Fruit fly (Drosophila melanogaster) whole organism, embryonic: ENCODE results near the gene CG33947.

Source experiments
- Aef1 ChIP-seq: fragments of 200-800 bp; sonication (Bioruptor generic); IDR thresholded peaks from 3 replicates; pipeline ENCODE4 v1.3.6; 2022; ENCODE audit warnings: missing biosample characterization, missing genetic modification characterization
- CG10321 ChIP-seq: fragments of 200-800 bp; sonication (Bioruptor generic); IDR thresholded peaks from 2 replicates; pipeline ENCODE4 v1.3.6; 2022; ENCODE audit warnings: missing biosample characterization, missing genetic modification characterization
- CG13624 ChIP-seq: fragments of 200-800 bp; sonication (Bioruptor generic); optimal IDR thresholded peaks from 2 replicates; lab custom pipeline; 2016; ENCODE audit warnings: missing biosample characterization, missing genetic modification characterization
- CG14667 ChIP-seq: fragments of 200-800 bp; sonication (Bioruptor generic); IDR thresholded peaks from 2 replicates; pipeline ENCODE4 v1.3.6; 2022; ENCODE audit warnings: missing biosample characterization, missing genetic modification characterization
- CG14710 ChIP-seq: fragments of 200-800 bp; sonication (Bioruptor generic); optimal IDR thresholded peaks from 3 replicates; lab custom pipeline; 2019; ENCODE audit warnings: missing biosample characterization, mild to moderate bottlenecking, missing genetic modification characterization, moderate library complexity
- CG15269 ChIP-seq: fragments of 200-800 bp; sonication (Bioruptor generic); optimal IDR thresholded peaks from 2 replicates; lab custom pipeline; 2018; ENCODE audit warnings: missing biosample characterization, mild to moderate bottlenecking, missing genetic modification characterization, moderate library complexity
- CG18011 ChIP-seq: fragments of 200-800 bp; sonication (Bioruptor generic); optimal IDR thresholded peaks from 2 replicates; lab custom pipeline; 2017; ENCODE audit warnings: missing biosample characterization, missing genetic modification characterization, mild to moderate bottlenecking, moderate library complexity, missing genotype
- CG18476 ChIP-seq: fragments of 200-800 bp; sonication (Bioruptor generic); optimal IDR thresholded peaks from 2 replicates; lab custom pipeline; 2016; ENCODE audit warnings: missing biosample characterization, mild to moderate bottlenecking, missing genetic modification characterization
- CG31224 ChIP-seq: fragments of 200-800 bp; sonication (Bioruptor generic); IDR thresholded peaks from 2 replicates; pipeline ENCODE4 v1.3.6; 2022; ENCODE audit warnings: missing biosample characterization, missing genetic modification characterization
- CG34422 ChIP-seq: fragments of 200-800 bp; sonication (Bioruptor generic); IDR thresholded peaks from 3 replicates; pipeline ENCODE4 v1.3.6; 2022; ENCODE audit warnings: missing biosample characterization, missing genetic modification characterization
- CG4282 ChIP-seq: fragments of 200-800 bp; sonication (Bioruptor generic); optimal IDR thresholded peaks from 2 replicates; lab custom pipeline; 2016; ENCODE audit warnings: missing biosample characterization, missing genetic modification characterization
- CG4730 ChIP-seq: fragments of 200-800 bp; sonication (Bioruptor generic); IDR thresholded peaks from 2 replicates; pipeline ENCODE4 v1.3.6; 2022; ENCODE audit warnings: missing biosample characterization, missing genetic modification characterization
- CG7556 ChIP-seq: fragments of 200-800 bp; sonication (Bioruptor generic); optimal IDR thresholded peaks from 2 replicates; lab custom pipeline; 2017; ENCODE audit warnings: missing biosample characterization, mild to moderate bottlenecking, missing genetic modification characterization
- CG8478 ChIP-seq: fragments of >200 bp; optimal IDR thresholded peaks from 2 replicates; lab custom pipeline; 2018
- CG8765 ChIP-seq: fragments of 200-800 bp; sonication (Bioruptor generic); IDR thresholded peaks from 2 replicates; pipeline ENCODE4 v1.3.6; 2022; ENCODE audit warnings: missing biosample characterization, missing genetic modification characterization
- CG9215 ChIP-seq: fragments of 200-800 bp; sonication (Bioruptor generic); IDR thresholded peaks from 2 replicates; pipeline ENCODE4 v1.3.6; 2022; ENCODE audit warnings: missing biosample characterization, missing genetic modification characterization
- CG9876 ChIP-seq: fragments of 200-800 bp; sonication (Bioruptor generic); optimal IDR thresholded peaks from 2 replicates; lab custom pipeline; 2016; ENCODE audit warnings: missing biosample characterization, missing genetic modification characterization
- D19B ChIP-seq: fragments of 200-800 bp; sonication (Bioruptor generic); optimal IDR thresholded peaks from 2 replicates; lab custom pipeline; 2017; ENCODE audit warnings: missing biosample characterization, mild to moderate bottlenecking, missing genetic modification characterization
- Dll ChIP-seq: fragments of 200-800 bp; sonication (Bioruptor generic); IDR thresholded peaks from 4 replicates; pipeline ENCODE4 v1.3.6; 2022; ENCODE audit warnings: missing biosample characterization, missing genetic modification characterization; ENCODE audit not compliant: partially characterized antibody
- Fer1 ChIP-seq: fragments of 200-800 bp; sonication (Bioruptor generic); optimal IDR thresholded peaks from 2 replicates; lab custom pipeline; 2017; ENCODE audit warnings: missing biosample characterization, mild to moderate bottlenecking, missing genetic modification characterization
- Fer2 ChIP-seq: fragments of 200-800 bp; sonication (Bioruptor generic); optimal IDR thresholded peaks from 2 replicates; lab custom pipeline; 2018; ENCODE audit warnings: missing biosample characterization, mild to moderate bottlenecking, missing genetic modification characterization, moderate library complexity
- Kr ChIP-seq: fragments of 200-800 bp; sonication (Bioruptor generic); optimal IDR thresholded peaks from 2 replicates; lab custom pipeline; 2017; ENCODE audit warnings: missing biosample characterization, mild to moderate bottlenecking, missing genetic modification characterization
- Neu2 ChIP-seq: fragments of 200-800 bp; sonication (Bioruptor generic); optimal IDR thresholded peaks from 3 replicates; lab custom pipeline; 2016; ENCODE audit warnings: missing biosample characterization, missing genetic modification characterization, borderline replicate concordance
- Opbp ChIP-seq: fragments of 200-800 bp; sonication (Bioruptor generic); IDR thresholded peaks from 3 replicates; pipeline ENCODE4 v1.3.6; 2022; ENCODE audit warnings: missing biosample characterization, missing genetic modification characterization; ENCODE audit not compliant: partially characterized antibody
- Pdp1 ChIP-seq, 2 experiments: fragments of 200-800 bp; sonication (Bioruptor generic); optimal IDR thresholded peaks; 3 replicates each; lab custom pipeline; 2016; ENCODE audit warnings: missing biosample characterization in 2 of 2, missing genetic modification characterization in 2 of 2, mild to moderate bottlenecking in 1 of 2, moderate library complexity in 1 of 2
- Sry-δ ChIP-seq: fragments of 200-800 bp; sonication (Bioruptor generic); optimal IDR thresholded peaks from 2 replicates; lab custom pipeline; 2016; ENCODE audit warnings: missing biosample characterization, missing genetic modification characterization
- Trl ChIP-seq, 3 experiments: fragments of >200 bp in 2 of 3; fragments of 200-800 bp in 1 of 3; sonication (Bioruptor generic) in 1 of 3; optimal IDR thresholded peaks; 2 replicates in 1 of 3; 3 replicates in 2 of 3; lab custom pipeline; 2016 to 2017; ENCODE audit warnings: missing biosample characterization in 1 of 3, missing genetic modification characterization in 1 of 3
- Xrp1 ChIP-seq: fragments of 200-800 bp; sonication (Bioruptor generic); IDR thresholded peaks from 2 replicates; pipeline ENCODE4 v1.3.6; 2022; ENCODE audit warnings: missing biosample characterization, missing genetic modification characterization
- crp ChIP-seq, 2 experiments: fragments of 200-800 bp; sonication (Bioruptor generic); optimal IDR thresholded peaks; 2 replicates in 1 of 2; 3 replicates in 1 of 2; lab custom pipeline; 2017; ENCODE audit warnings: missing biosample characterization in 2 of 2, missing genetic modification characterization in 2 of 2, mild to moderate bottlenecking in 1 of 2, moderate library complexity in 1 of 2
- disco-r ChIP-seq: fragments of 200-800 bp; sonication (Bioruptor generic); optimal IDR thresholded peaks from 2 replicates; lab custom pipeline; 2016; ENCODE audit warnings: missing biosample characterization, missing genetic modification characterization
- fd96Cb ChIP-seq: fragments of 200-800 bp; sonication (Bioruptor generic); optimal IDR thresholded peaks from 2 replicates; lab custom pipeline; 2018; ENCODE audit warnings: missing biosample characterization, mild to moderate bottlenecking, missing genetic modification characterization, moderate library complexity
- gcm2 ChIP-seq: fragments of 200-800 bp; sonication (Bioruptor generic); optimal IDR thresholded peaks from 2 replicates; lab custom pipeline; 2016; ENCODE audit warnings: missing biosample characterization, missing genetic modification characterization
- grau ChIP-seq: fragments of 200-800 bp; optimal IDR thresholded peaks from 3 replicates; lab custom pipeline; 2019; ENCODE audit warnings: missing biosample characterization, mild to moderate bottlenecking, missing genetic modification characterization, moderate library complexity
- h ChIP-seq: fragments of >200 bp; optimal IDR thresholded peaks from 2 replicates; lab custom pipeline; 2017
- ham ChIP-seq: fragments of 200-800 bp; sonication (Bioruptor generic); IDR thresholded peaks from 2 replicates; pipeline ENCODE4 v1.3.6; 2022; ENCODE audit warnings: missing biosample characterization, missing genetic modification characterization
- her ChIP-seq: fragments of 200-800 bp; sonication (Bioruptor generic); optimal IDR thresholded peaks from 2 replicates; lab custom pipeline; 2016; ENCODE audit warnings: missing biosample characterization, missing genetic modification characterization
- lab ChIP-seq: fragments of 200-800 bp; sonication (Bioruptor generic); optimal IDR thresholded peaks from 3 replicates; lab custom pipeline; 2017; ENCODE audit warnings: missing biosample characterization, missing genetic modification characterization, mild to moderate bottlenecking, moderate library complexity, missing genetic modification reagents
- lbe ChIP-seq: fragments of 200-800 bp; sonication (Bioruptor generic); optimal IDR thresholded peaks from 2 replicates; lab custom pipeline; 2016; ENCODE audit warnings: missing biosample characterization, mild to moderate bottlenecking, missing genetic modification characterization
- luna ChIP-seq: fragments of 200-800 bp; sonication (Bioruptor generic); optimal IDR thresholded peaks from 2 replicates; lab custom pipeline; 2016; ENCODE audit warnings: missing biosample characterization, missing genetic modification characterization
- nmo ChIP-seq: fragments of 200-800 bp; sonication (Bioruptor generic); optimal IDR thresholded peaks from 2 replicates; lab custom pipeline; 2018; ENCODE audit warnings: missing biosample characterization, mild to moderate bottlenecking, missing genetic modification characterization, moderate library complexity
- org-1 ChIP-seq: fragments of 200-800 bp; sonication (Bioruptor generic); optimal IDR thresholded peaks from 2 replicates; lab custom pipeline; 2017; ENCODE audit warnings: missing biosample characterization, missing genetic modification characterization
- pb ChIP-seq: fragments of 200-800 bp; sonication (Bioruptor generic); optimal IDR thresholded peaks from 3 replicates; lab custom pipeline; 2016; ENCODE audit warnings: missing biosample characterization, missing genetic modification characterization
- pita ChIP-seq: fragments of 200-800 bp; sonication (Bioruptor generic); optimal IDR thresholded peaks from 2 replicates; lab custom pipeline; 2017; ENCODE audit warnings: missing biosample characterization, mild to moderate bottlenecking, missing genetic modification characterization
- pum ChIP-seq: fragments of 200-800 bp; sonication (Bioruptor generic); optimal IDR thresholded peaks from 2 replicates; lab custom pipeline; 2016; ENCODE audit warnings: missing biosample characterization, missing genetic modification characterization
- seq ChIP-seq: fragments of 200-800 bp; sonication (Bioruptor generic); IDR thresholded peaks from 2 replicates; pipeline ENCODE4 v1.3.6; 2022; ENCODE audit warnings: missing biosample characterization, missing genetic modification characterization
- sqz ChIP-seq: fragments of 200-800 bp; sonication (Bioruptor generic); optimal IDR thresholded peaks from 3 replicates; lab custom pipeline; 2018; ENCODE audit warnings: missing biosample characterization, mild to moderate bottlenecking, missing genetic modification characterization
- tap ChIP-seq: fragments of 200-800 bp; optimal IDR thresholded peaks from 3 replicates; lab custom pipeline; 2019; ENCODE audit warnings: missing biosample characterization, mild to moderate bottlenecking, missing genetic modification characterization, moderate library complexity
- trem ChIP-seq: fragments of 200-800 bp; optimal IDR thresholded peaks from 3 replicates; lab custom pipeline; 2019; ENCODE audit warnings: missing biosample characterization, mild to moderate bottlenecking, missing genetic modification characterization, moderate library complexity
- vvl ChIP-seq: fragments of 200-800 bp; sonication (Bioruptor generic); IDR thresholded peaks from 2 replicates; pipeline ENCODE4 v1.3.6; 2022; ENCODE audit warnings: missing biosample characterization, missing genetic modification characterization
- z ChIP-seq: fragments of 200-800 bp; sonication (Bioruptor generic); IDR thresholded peaks from 3 replicates; pipeline ENCODE4 v1.3.6; 2022; ENCODE audit warnings: missing biosample characterization, missing genetic modification characterization

The CG33947 gene

dm6 chr3L:11089805-11090440 lies 6.4 kb upstream of the CG33947 start (continued):
- peak; percentile 85 for TF ChIP-seq seq (GFP tag; lab: Robert Waterston, UW)
- peak; percentile 91 for TF ChIP-seq Fer1 (GFP tag; lab: Kevin White, UChicago)
- peak; percentile 89 for TF ChIP-seq lab (GFP tag; lab: Kevin White, UChicago)
- no peak for TF ChIP-seq Fer2
- TF ChIP-seq crp (GFP tag; optimal IDR thresholded peaks at IDR 0.05; lab: Kevin White, UChicago): peak; percentile 27 to 62
- peak; percentile 95 for TF ChIP-seq CG15269 (tag; lab: Kevin White, UChicago)
- peak; percentile 91 for TF ChIP-seq CG14710 (tag; lab: Kevin White, UChicago)
- peak; percentile 87 for TF ChIP-seq Xrp1 (GFP tag; lab: Robert Waterston, UW)
- 0 out of 2 replicates have a peak, but pooled peaks have one; percentile 32 for TF ChIP-seq CG9215 (GFP tag; lab: Robert Waterston, UW)
- TF ChIP-seq pita (GFP tag; lab: Kevin White, UChicago): no peak
- peak; percentile 79 for TF ChIP-seq vvl (GFP tag; lab: Robert Waterston, UW)
- peak; percentile 54 for TF ChIP-seq her
- peak; percentile 73 for TF ChIP-seq disco-r (GFP tag; lab: Kevin White, UChicago)
- peak; percentile 74 for TF ChIP-seq CG34422 (GFP tag; lab: Robert Waterston, UW)
- TF ChIP-seq h (lab: Kevin White, UChicago): no peak
- TF ChIP-seq gcm2 (GFP tag; lab: Kevin White, UChicago): peak; percentile 91
- peak; percentile 87 for TF ChIP-seq tap
- TF ChIP-seq luna (GFP tag; lab: Kevin White, UChicago): no peak
- TF ChIP-seq z (GFP tag; lab: Robert Waterston, UW): peak; percentile 76; the same call in 1 of the 3 replicates
- peak; percentile 75 for TF ChIP-seq pum (GFP tag; lab: Kevin White, UChicago)
- peak; percentile 50 for TF ChIP-seq CG8765 (GFP tag; lab: Robert Waterston, UW)
- 0 out of 2 replicates have a peak, but pooled peaks have one; percentile 32 for TF ChIP-seq CG31224
- TF ChIP-seq CG4730: peak; percentile 49
- TF ChIP-seq Kr (GFP tag; lab: Kevin White, UChicago): peak; percentile 88
- TF ChIP-seq Pdp1 (GFP tag; optimal IDR thresholded peaks at IDR 0.05; lab: Kevin White, UChicago): peak; percentile 73 to 84
- peak; percentile 59 for TF ChIP-seq Aef1 (GFP tag; lab: Robert Waterston, UW)
- peak; percentile 35 for TF ChIP-seq Sry-δ
- peak; percentile 62 for TF ChIP-seq D19B (GFP tag; lab: Kevin White, UChicago)
- TF ChIP-seq CG9876 (GFP tag; lab: Kevin White, UChicago): peak; percentile 23
- TF ChIP-seq CG14667 (GFP tag; lab: Robert Waterston, UW): peak; percentile 67; the same call in 1 of the 2 replicates
- peak; percentile 91 for TF ChIP-seq CG18476 (GFP tag; lab: Kevin White, UChicago)
- TF ChIP-seq nmo (GFP tag; lab: Kevin White, UChicago): peak; percentile 96
- peak; percentile 54; the same call in 1 of the 2 replicates for TF ChIP-seq CG10321 (GFP tag; lab: Robert Waterston, UW)
- peak; percentile 86 for TF ChIP-seq sqz
- peak; percentile 77 for TF ChIP-seq CG18011 (GFP tag; lab: Kevin White, UChicago)
- TF ChIP-seq CG4282: peak; percentile 83
- 0 out of 4 replicates have a peak, but pooled peaks have one; percentile 25 for TF ChIP-seq Dll (GFP tag; lab: Robert Waterston, UW)
- no peak for TF ChIP-seq ham (GFP tag; lab: Robert Waterston, UW)
- TF ChIP-seq pb (GFP tag; lab: Kevin White, UChicago): peak; percentile 34
- TF ChIP-seq lbe (GFP tag; lab: Kevin White, UChicago): peak; percentile 66
- no peak for TF ChIP-seq Trl (optimal IDR thresholded peaks at IDR 0.05; lab: Kevin White, UChicago)
- peak; percentile 81 for TF ChIP-seq Trl (GFP tag; optimal IDR thresholded peaks at IDR 0.05; lab: Kevin White, UChicago)
- TF ChIP-seq fd96Cb (tag; lab: Kevin White, UChicago): peak; percentile 89
- TF ChIP-seq CG8478 (lab: Kevin White, UChicago): no peak
- TF ChIP-seq grau (tag; lab: Kevin White, UChicago): peak; percentile 92
- TF ChIP-seq CG7556: peak; percentile 98
- peak; percentile 26 for TF ChIP-seq CG13624 (GFP tag; lab: Kevin White, UChicago)
- no peak for TF ChIP-seq Opbp
- TF ChIP-seq org-1 (GFP tag; lab: Kevin White, UChicago): peak; percentile 90
- peak; percentile 25 for TF ChIP-seq Neu2
- peak; percentile 49 for TF ChIP-seq trem (tag; lab: Kevin White, UChicago)
